Worm (Caenorhabditis elegans) whole organism, mixed stage, embryonic: Measurements from ENCODE around the gene K05F1.1.

ENCODE experiments used
- hlh-1 ChIP-seq: fragments of 150-350 bp; optimal IDR thresholded peaks from 2 replicates; lab custom pipeline; 2014; ENCODE audit warnings: missing biosample characterization, missing genetic modification reagents, missing genetic modification characterization
- nhr-237 ChIP-seq: fragments of 150-350 bp; optimal IDR thresholded peaks from 2 replicates; lab custom pipeline; 2014; ENCODE audit warnings: missing biosample characterization, missing genetic modification characterization
- snpc-4 ChIP-seq: fragments of 150-350 bp; optimal IDR thresholded peaks from 2 replicates; lab custom pipeline; 2014; ENCODE audit warnings: missing biosample characterization, missing genetic modification characterization

- no peak for TF ChIP-seq nhr-237
- TF ChIP-seq hlh-1 (tag; lab: Kevin White, UChicago) = no peak
- no peak for TF ChIP-seq snpc-4 (tag; lab: Kevin White, UChicago)
Measured at ce11 chrII:5801075-5801474, at the start of gene K05F1.1, which contains the start of gene K05F1.9.
